Fruit fly (Drosophila melanogaster): ENCODE data around the gene CG42376.

The CG42376 gene

dm6 chrX:278370-279096, 23.9 kb downstream of the CG42376 start:
- TF ChIP-seq ttk (optimal IDR thresholded peaks at IDR 0.05), result no peak
- TF ChIP-seq Sin3A (optimal IDR thresholded peaks at IDR 0.05), result no peak
- no peak for TF ChIP-seq psq (optimal IDR thresholded peaks at IDR 0.05)
- no peak for TF ChIP-seq h (optimal IDR thresholded peaks at IDR 0.05)
- no peak for TF ChIP-seq Myc (optimal IDR thresholded peaks at IDR 0.05)
- no peak for TF ChIP-seq insv (optimal IDR thresholded peaks at IDR 0.05)

dm6 chrX:279097-279727, 24.5 kb downstream of the CG42376 start, which contains the start of the genes CG3777 and ewg:
Gene CG3777 (plus strand): TSS chrX:279703.
Gene ewg (minus strand): TSS chrX:279718.
- TF ChIP-seq insv (optimal IDR thresholded peaks at IDR 0.05), result no peak
- no peak for TF ChIP-seq ttk (optimal IDR thresholded peaks at IDR 0.05)
- no peak for TF ChIP-seq Sin3A (optimal IDR thresholded peaks at IDR 0.05)
- TF ChIP-seq Myc (optimal IDR thresholded peaks at IDR 0.05), result no peak
- TF ChIP-seq h (optimal IDR thresholded peaks at IDR 0.05), result no peak
- TF ChIP-seq psq (optimal IDR thresholded peaks at IDR 0.05), result no peak

- TF ChIP-seq h (optimal IDR thresholded peaks at IDR 0.05) (no peak), psq (optimal IDR thresholded peaks at IDR 0.05) (no peak), insv (optimal IDR thresholded peaks at IDR 0.05) (no peak), ttk (optimal IDR thresholded peaks at IDR 0.05) (no peak), Sin3A (optimal IDR thresholded peaks at IDR 0.05) (no peak), Myc (optimal IDR thresholded peaks at IDR 0.05) (no peak)
These were observed 38.6 kb downstream of the CG42376 start for dm6 chrX:293254-293653.

dm6 chrX:294839-295238, 40.2 kb downstream of the CG42376 start, which contains the start of gene CG13375:
Gene CG13375 (minus strand): TSS chrX:294962.
- TF ChIP-seq psq (optimal IDR thresholded peaks at IDR 0.05), result no peak

Data from Kc167 (cell line).